Worm (Caenorhabditis elegans) whole organism, midembryonic: ENCODE data around the gene ttr-9.

Source experiments
- flt-1 ChIP-seq: fragments of 200-800 bp; sonication (Bioruptor generic); IDR thresholded peaks from 2 replicates; pipeline ENCODE4 v1.3.6; 2022; ENCODE audit warnings: missing genetic modification characterization, missing compliant biosample characterization
- ztf-23 ChIP-seq: fragments of 200-800 bp; sonication (Bioruptor generic); IDR thresholded peaks from 2 replicates; pipeline ENCODE4 v1.3.6; 2022; ENCODE audit warnings: missing genetic modification reagents, missing genetic modification characterization, missing compliant biosample characterization

- no peak for TF ChIP-seq ztf-23 (GFP tag; lab: Robert Waterston, UW)
- no peak for TF ChIP-seq flt-1 (GFP tag; lab: Robert Waterston, UW)
These were observed 9.8 kb downstream of the ttr-9 start, which contains the start of gene sru-3 for ce11 chrIV:9496306-9496705.
